Fruit fly (Drosophila melanogaster) whole organism, pupa: Measurements from ENCODE around the gene S-Lap2.

Source experiments
- CG17806 ChIP-seq: fragments of 200-800 bp; sonication (Bioruptor generic); optimal IDR thresholded peaks from 2 replicates; lab custom pipeline; 2018; ENCODE audit warnings: missing biosample characterization, mild to moderate bottlenecking, missing genetic modification characterization, moderate library complexity
- CG4496 ChIP-seq: fragments of 200-800 bp; sonication (Bioruptor generic); IDR thresholded peaks from 3 replicates; pipeline ENCODE4 v1.3.6; 2022; ENCODE audit warnings: missing biosample characterization, missing genetic modification characterization
- Pif1A ChIP-seq: fragments of 200-800 bp; sonication (Bioruptor generic); optimal IDR thresholded peaks from 3 replicates; lab custom pipeline; 2016; ENCODE audit warnings: missing biosample characterization, missing genetic modification characterization

DNA sequence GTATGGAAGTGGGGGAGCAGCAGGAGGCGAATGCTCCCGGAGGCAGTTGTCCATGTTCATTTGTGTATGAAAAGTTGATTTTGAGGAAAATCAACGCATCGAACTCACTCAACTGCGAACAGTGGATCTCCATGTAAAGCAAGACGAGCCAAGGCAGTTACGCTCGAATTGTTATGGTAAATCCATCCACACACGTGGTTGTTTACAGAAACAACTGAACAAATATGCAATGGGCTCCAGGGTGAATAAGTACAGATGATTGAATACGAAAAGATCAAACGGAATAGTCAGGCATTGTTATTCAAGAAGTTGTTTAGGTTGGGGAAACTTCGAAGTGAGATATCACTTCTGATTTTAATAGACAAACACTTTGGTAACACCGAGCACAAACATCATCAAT lies 35.6 kb upstream of the S-Lap2 start:
- no peak for TF ChIP-seq CG17806
- TF ChIP-seq CG4496 (GFP tag; lab: Robert Waterston, UW), result no peak
- TF ChIP-seq Pif1A (GFP tag; lab: Kevin White, UChicago), result no peak
